Fruit fly (Drosophila melanogaster): ENCODE data around the gene pira.

Gene pira

dm6 chrX:12734710-12735462 lies 28.5 kb downstream of the pira start (continued):
- TF ChIP-seq CG10431 (GFP tag; optimal IDR thresholded peaks at IDR 0.05) (peak; percentile 63), CTCF (GFP tag; optimal IDR thresholded peaks at IDR 0.05) (peak; percentile 24), crp (GFP tag; optimal IDR thresholded peaks at IDR 0.05) (no peak), amos (GFP tag; IDR thresholded peaks at IDR 0.05; ENCODE audit: partially characterized antibody) (no peak; the same call in 1 of the 2 replicates), ken (GFP tag; IDR thresholded peaks at IDR 0.05) (peak; percentile 72), Lhr (GFP tag; optimal IDR thresholded peaks at IDR 0.05) (peak; percentile 42), CG3847 (GFP tag; IDR thresholded peaks at IDR 0.05) (peak; percentile 89), aop (GFP tag; IDR thresholded peaks at IDR 0.05) (peak; percentile 46; the same call in 1 of the 2 replicates), NFAT (GFP tag; IDR thresholded peaks at IDR 0.05) (peak; percentile 65; the same call in 1 of the 2 replicates), CG3995 (GFP tag; optimal IDR thresholded peaks at IDR 0.05) (peak; percentile 46), CG1832 (GFP tag; optimal IDR thresholded peaks at IDR 0.05) (peak; percentile 97), lola (GFP tag; optimal IDR thresholded peaks at IDR 0.05) (peak in 1 of 3 experiments; percentile 82), CG3281 (GFP tag; optimal IDR thresholded peaks at IDR 0.05) (peak; percentile 93), CG8281 (tag; optimal IDR thresholded peaks at IDR 0.05) (peak; percentile 78), schlank (tag; optimal IDR thresholded peaks at IDR 0.05) (peak; percentile 77), CG10147 (GFP tag; optimal IDR thresholded peaks at IDR 0.05) (peak; percentile 81), pan (optimal IDR thresholded peaks at IDR 0.05) (no peak), pan (GFP tag; optimal IDR thresholded peaks at IDR 0.05 in 1 of 2, IDR thresholded peaks at IDR 0.05 in 1 of 2) (peak in 1 of 2 experiments; percentile 90), gro (GFP tag; optimal IDR thresholded peaks at IDR 0.05) (no peak), NK7.1 (GFP tag; optimal IDR thresholded peaks at IDR 0.05) (no peak), CG12104 (GFP tag; optimal IDR thresholded peaks at IDR 0.05) (peak; percentile 60), CG12155 (GFP tag; optimal IDR thresholded peaks at IDR 0.05) (peak; percentile 74), E2f1 (GFP tag; IDR thresholded peaks at IDR 0.05) (peak; percentile 90), CG11696 (GFP tag; IDR thresholded peaks at IDR 0.05) (no peak), CG7357 (GFP tag; IDR thresholded peaks at IDR 0.05) (peak; percentile 80), Opbp (GFP tag; IDR thresholded peaks at IDR 0.05; ENCODE audit: partially characterized antibody) (no peak), trem (tag; optimal IDR thresholded peaks at IDR 0.05) (peak; percentile 83), vvl (GFP tag; IDR thresholded peaks at IDR 0.05) (peak; percentile 88), dpn (GFP tag; optimal IDR thresholded peaks at IDR 0.05) (peak in 1 of 2 experiments; percentile 84), ham (GFP tag; IDR thresholded peaks at IDR 0.05) (peak; percentile 67; the same call in 1 of the 2 replicates), Max (GFP tag; optimal IDR thresholded peaks at IDR 0.05) (peak; percentile 24), tgo (GFP tag; IDR thresholded peaks at IDR 0.05) (peak; percentile 91), sob (GFP tag; IDR thresholded peaks at IDR 0.05) (peak; percentile 82), CG15269 (tag; optimal IDR thresholded peaks at IDR 0.05) (peak; percentile 96), Oaz (GFP tag; IDR thresholded peaks at IDR 0.05) (peak; percentile 76), org-1 (GFP tag; optimal IDR thresholded peaks at IDR 0.05) (peak; percentile 68), Elba2 (GFP tag; optimal IDR thresholded peaks at IDR 0.05) (no peak), CG6689 (GFP tag; IDR thresholded peaks at IDR 0.05) (peak; percentile 89), da (GFP tag; optimal IDR thresholded peaks at IDR 0.05) (no peak), fd3F (GFP tag; optimal IDR thresholded peaks at IDR 0.05) (peak; percentile 91), CG7963 (GFP tag; IDR thresholded peaks at IDR 0.05; ENCODE audit: partially characterized antibody) (no peak), Usf (GFP tag; optimal IDR thresholded peaks at IDR 0.05) (peak; percentile 82), Oli (tag; optimal IDR thresholded peaks at IDR 0.05) (peak; percentile 92), Dek (tag; optimal IDR thresholded peaks at IDR 0.05) (peak; percentile 93), CG6854 (GFP tag; optimal IDR thresholded peaks at IDR 0.05) (peak; percentile 84), tx (GFP tag; optimal IDR thresholded peaks at IDR 0.05) (no peak), luna (GFP tag; optimal IDR thresholded peaks at IDR 0.05) (no peak), CG11504 (tag; optimal IDR thresholded peaks at IDR 0.05) (peak; percentile 93), D19A (tag; optimal IDR thresholded peaks at IDR 0.05) (peak; percentile 88), CG11085 (GFP tag; IDR thresholded peaks at IDR 0.05) (peak; percentile 75)

All from whole organism, embryonic.